Fruit fly (Drosophila melanogaster): Measurements from ENCODE around the gene CG45071.

Gene CG45071

dm6 chr3L:15158330-15159114, 52.8 kb downstream of the CG45071 start, which contains the start of the genes Msh6 and Prp31 (continued):
- TF ChIP-seq ems (GFP tag; optimal IDR thresholded peaks at IDR 0.05), result no peak
- TF ChIP-seq CG5953 (GFP tag; IDR thresholded peaks at IDR 0.05), result no peak
- peak; percentile 40; the same call in 1 of the 2 replicates for TF ChIP-seq Xrp1 (GFP tag; IDR thresholded peaks at IDR 0.05)
- peak; percentile 32 for TF ChIP-seq CG18476 (GFP tag; optimal IDR thresholded peaks at IDR 0.05)
- TF ChIP-seq da (GFP tag; optimal IDR thresholded peaks at IDR 0.05), result no peak
- TF ChIP-seq CG6765 (GFP tag; optimal IDR thresholded peaks at IDR 0.05), result no peak
- TF ChIP-seq btn (GFP tag; optimal IDR thresholded peaks at IDR 0.05), result no peak
- peak; percentile 55; the same call in 1 of the 2 replicates for TF ChIP-seq CG14014 (GFP tag; IDR thresholded peaks at IDR 0.05)
- TF ChIP-seq CG14965 (GFP tag; optimal IDR thresholded peaks at IDR 0.05; ENCODE audit: borderline replicate concordance), result no peak
- peak; percentile 25 for TF ChIP-seq zfh2 (GFP tag; optimal IDR thresholded peaks at IDR 0.05)
- TF ChIP-seq danr (GFP tag; IDR thresholded peaks at IDR 0.05), result peak; percentile 51
- TF ChIP-seq aop (GFP tag; IDR thresholded peaks at IDR 0.05), result no peak
- no peak for TF ChIP-seq CG6683 (GFP tag; optimal IDR thresholded peaks at IDR 0.05)
- peak; percentile 79 for TF ChIP-seq dmrt11E (tag; optimal IDR thresholded peaks at IDR 0.05)
- peak; percentile 64 for TF ChIP-seq CG7372 (GFP tag; IDR thresholded peaks at IDR 0.05)
- 0 out of 2 replicates have a peak, but pooled peaks have one; percentile 23 for TF ChIP-seq CG4404 (GFP tag; IDR thresholded peaks at IDR 0.05)
- peak; percentile 54 for TF ChIP-seq CG32532 (GFP tag; IDR thresholded peaks at IDR 0.05)
- TF ChIP-seq salm (tag; optimal IDR thresholded peaks at IDR 0.05), result no peak
- TF ChIP-seq CG3407 (GFP tag; optimal IDR thresholded peaks at IDR 0.05), result no peak
- TF ChIP-seq Hsf (GFP tag; optimal IDR thresholded peaks at IDR 0.05), result peak; percentile 86
- TF ChIP-seq jing (GFP tag; optimal IDR thresholded peaks at IDR 0.05), result no peak
- no peak for TF ChIP-seq CG1832 (GFP tag; optimal IDR thresholded peaks at IDR 0.05)
- TF ChIP-seq HLH4C (GFP tag; IDR thresholded peaks at IDR 0.05; ENCODE audit: partially characterized antibody), result no peak
- peak; percentile 72 for TF ChIP-seq CG30020 (tag; optimal IDR thresholded peaks at IDR 0.05)
- TF ChIP-seq CG1602 (GFP tag; optimal IDR thresholded peaks at IDR 0.05), result peak; percentile 78
- peak; percentile 75 for TF ChIP-seq CG15696 (tag; optimal IDR thresholded peaks at IDR 0.05)
- TF ChIP-seq Sry-δ (GFP tag; optimal IDR thresholded peaks at IDR 0.05), result peak; percentile 48
- TF ChIP-seq vfl (GFP tag; optimal IDR thresholded peaks at IDR 0.05), result no peak
- no peak for TF ChIP-seq Nf-YA (GFP tag; IDR thresholded peaks at IDR 0.05)
- TF ChIP-seq otp (GFP tag; IDR thresholded peaks at IDR 0.05), result no peak
- TF ChIP-seq CG17829 (tag; optimal IDR thresholded peaks at IDR 0.05), result peak; percentile 63
- peak; percentile 77 for TF ChIP-seq CG7786 (GFP tag; optimal IDR thresholded peaks at IDR 0.05)
- peak; percentile 70 for TF ChIP-seq Dip3 (GFP tag; optimal IDR thresholded peaks at IDR 0.05)
- peak; percentile 31 for TF ChIP-seq CG1792 (GFP tag; optimal IDR thresholded peaks at IDR 0.05)
- TF ChIP-seq HmgD (GFP tag; optimal IDR thresholded peaks at IDR 0.05), result peak; percentile 17
- TF ChIP-seq CG4424 (GFP tag; optimal IDR thresholded peaks at IDR 0.05), result peak; percentile 74
- no peak for TF ChIP-seq CG11695 (GFP tag; IDR thresholded peaks at IDR 0.05)
- TF ChIP-seq Fer1 (GFP tag; optimal IDR thresholded peaks at IDR 0.05), result peak; percentile 40
- TF ChIP-seq Opbp (GFP tag; IDR thresholded peaks at IDR 0.05; ENCODE audit: partially characterized antibody), result no peak
- TF ChIP-seq Fer2 (tag; optimal IDR thresholded peaks at IDR 0.05), result peak; percentile 43
- no peak for TF ChIP-seq cas (GFP tag; IDR thresholded peaks at IDR 0.05)
- peak; percentile 37 for TF ChIP-seq CG12744 (GFP tag; optimal IDR thresholded peaks at IDR 0.05)
- TF ChIP-seq gcm (GFP tag; optimal IDR thresholded peaks at IDR 0.05), result no peak
- TF ChIP-seq CG15073 (GFP tag; optimal IDR thresholded peaks at IDR 0.05), result no peak
- no peak for TF ChIP-seq grn (GFP tag; optimal IDR thresholded peaks at IDR 0.05)
- no peak for TF ChIP-seq CG7745 (tag; optimal IDR thresholded peaks at IDR 0.05)
- TF ChIP-seq sug (tag; optimal IDR thresholded peaks at IDR 0.05), result peak; percentile 75
- no peak for TF ChIP-seq CG8765 (GFP tag; IDR thresholded peaks at IDR 0.05)
- no peak for TF ChIP-seq fd102C (GFP tag; optimal IDR thresholded peaks at IDR 0.05)
- peak; percentile 41 for TF ChIP-seq Mes4 (GFP tag; optimal IDR thresholded peaks at IDR 0.05)

Data from whole organism, embryonic.